Worm (Caenorhabditis elegans) whole organism, L2 larva: Measurements from ENCODE around the gene D1046.18.

Experiments used
- C34F6.9 ChIP-seq: fragments of 150-350 bp; optimal IDR thresholded peaks from 2 replicates; lab custom pipeline; 2014; ENCODE audit warnings: missing biosample characterization, missing genetic modification characterization
- F13H6.1 ChIP-seq: sonication (generic microtip); optimal IDR thresholded peaks from 2 replicates; lab custom pipeline; 2016; ENCODE audit warnings: missing genetic modification characterization, missing compliant biosample characterization
- R02D3.7 ChIP-seq: fragments of 150-350 bp; optimal IDR thresholded peaks from 2 replicates; lab custom pipeline; 2014; ENCODE audit warnings: missing biosample characterization, missing genetic modification characterization
- Y55F3AM.14 ChIP-seq: fragments of 200-800 bp; sonication (Bioruptor generic); optimal IDR thresholded peaks from 2 replicates; lab custom pipeline; 2018; ENCODE audit warnings: mild to moderate bottlenecking, missing genetic modification characterization, missing compliant biosample characterization
- alr-1 ChIP-seq: fragments of 150-350 bp; optimal IDR thresholded peaks from 2 replicates; lab custom pipeline; 2014; ENCODE audit warnings: missing biosample characterization, missing genetic modification characterization
- ama-1 ChIP-seq: fragments of 150-350 bp; optimal IDR thresholded peaks from 2 replicates; lab custom pipeline; 2018; ENCODE audit warnings: inconsistent platforms
- blmp-1 ChIP-seq: sonication (generic microtip); optimal IDR thresholded peaks from 2 replicates; lab custom pipeline; 2017; ENCODE audit warnings: missing genetic modification characterization, mild to moderate bottlenecking, missing compliant biosample characterization, antibody characterized with exemption, moderate library complexity; ENCODE audit not compliant: insufficient read depth
- ceh-16 ChIP-seq: fragments of 150-350 bp; optimal IDR thresholded peaks from 2 replicates; lab custom pipeline; 2014; ENCODE audit warnings: missing biosample characterization, missing genetic modification characterization
- ceh-82 ChIP-seq: fragments of 150-350 bp; optimal IDR thresholded peaks from 2 replicates; lab custom pipeline; 2014; ENCODE audit warnings: missing biosample characterization, missing genetic modification characterization
- crh-2 ChIP-seq: sonication (generic microtip); optimal IDR thresholded peaks from 2 replicates; lab custom pipeline; 2017; ENCODE audit warnings: missing biosample characterization, missing genetic modification characterization
- egl-27 ChIP-seq: sonication (generic microtip); optimal IDR thresholded peaks from 3 replicates; lab custom pipeline; 2017; ENCODE audit warnings: missing biosample characterization, missing genetic modification reagents, missing genetic modification characterization
- elt-1 ChIP-seq: fragments of 150-350 bp; optimal IDR thresholded peaks from 2 replicates; lab custom pipeline; 2014; ENCODE audit warnings: missing biosample characterization, missing genetic modification characterization
- fos-1 ChIP-seq: fragments of 150-350 bp; optimal IDR thresholded peaks from 2 replicates; lab custom pipeline; 2014; ENCODE audit warnings: missing biosample characterization, missing genetic modification characterization
- gmeb-1 ChIP-seq: fragments of 150-350 bp; optimal IDR thresholded peaks from 2 replicates; lab custom pipeline; 2014; ENCODE audit warnings: missing biosample characterization, missing genetic modification characterization
- lin-11 ChIP-seq: fragments of 150-350 bp; sonication (generic microtip); optimal IDR thresholded peaks from 2 replicates; lab custom pipeline; 2014; ENCODE audit warnings: missing biosample characterization, missing genetic modification characterization, inconsistent platforms, mixed read lengths
- lin-13 ChIP-seq: fragments of 150-350 bp; optimal IDR thresholded peaks from 2 replicates; lab custom pipeline; 2014; ENCODE audit warnings: missing biosample characterization, missing genetic modification reagents, missing genetic modification characterization
- lin-39 ChIP-seq: fragments of 150-350 bp; optimal IDR thresholded peaks from 2 replicates; lab custom pipeline; 2014; ENCODE audit warnings: missing biosample characterization, missing genetic modification reagents, missing genetic modification characterization
- lsy-2 ChIP-seq, 2 experiments: fragments of 150-350 bp in 1 of 2; sonication (generic microtip) in 1 of 2; optimal IDR thresholded peaks; 2 replicates each; lab custom pipeline; 2014 to 2017; ENCODE audit warnings: missing biosample characterization in 2 of 2, missing genetic modification characterization in 2 of 2
- mab-5 ChIP-seq: fragments of 150-350 bp; optimal IDR thresholded peaks from 2 replicates; lab custom pipeline; 2014; ENCODE audit warnings: missing biosample characterization, missing genetic modification characterization
- mbf-1 ChIP-seq: sonication (generic microtip); optimal IDR thresholded peaks from 2 replicates; lab custom pipeline; 2017; ENCODE audit warnings: missing biosample characterization, missing genetic modification characterization
- mdl-1 ChIP-seq, 2 experiments: fragments of 150-350 bp in 1 of 2; sonication (generic microtip) in 1 of 2; optimal IDR thresholded peaks; 2 replicates each; lab custom pipeline; 2017; ENCODE audit warnings: missing biosample characterization in 2 of 2, missing genetic modification characterization in 2 of 2
- nhr-10 ChIP-seq: sonication (generic microtip); optimal IDR thresholded peaks from 2 replicates; lab custom pipeline; 2017; ENCODE audit warnings: missing biosample characterization, missing genetic modification characterization
- nhr-11 ChIP-seq: fragments of 150-350 bp; optimal IDR thresholded peaks from 2 replicates; lab custom pipeline; 2014; ENCODE audit warnings: missing biosample characterization, missing genetic modification characterization
- nhr-12 ChIP-seq: fragments of 150-350 bp; optimal IDR thresholded peaks from 2 replicates; lab custom pipeline; 2014; ENCODE audit warnings: missing biosample characterization, missing genetic modification characterization
- nhr-129 ChIP-seq: fragments of 150-350 bp; optimal IDR thresholded peaks from 2 replicates; lab custom pipeline; 2014; ENCODE audit warnings: missing biosample characterization, missing genetic modification characterization
- nhr-21 ChIP-seq: fragments of 150-350 bp; optimal IDR thresholded peaks from 2 replicates; lab custom pipeline; 2014; ENCODE audit warnings: missing biosample characterization, missing genetic modification characterization
- nhr-23 ChIP-seq: fragments of 150-350 bp; optimal IDR thresholded peaks from 2 replicates; lab custom pipeline; 2014; ENCODE audit warnings: missing biosample characterization, missing genetic modification reagents, missing genetic modification characterization
- nhr-6 ChIP-seq: fragments of 150-350 bp; optimal IDR thresholded peaks from 2 replicates; lab custom pipeline; 2014; ENCODE audit warnings: missing biosample characterization, missing genetic modification characterization
- peb-1 ChIP-seq: fragments of 150-350 bp; optimal IDR thresholded peaks from 2 replicates; lab custom pipeline; 2014; ENCODE audit warnings: missing biosample characterization, missing genetic modification characterization
- sem-4 ChIP-seq: fragments of 150-350 bp; optimal IDR thresholded peaks from 2 replicates; lab custom pipeline; 2014; ENCODE audit warnings: missing biosample characterization, missing genetic modification reagents, missing genetic modification characterization
- sma-3 ChIP-seq: sonication (generic microtip); optimal IDR thresholded peaks from 2 replicates; lab custom pipeline; 2016; ENCODE audit warnings: missing genetic modification reagents, missing genetic modification characterization, missing compliant biosample characterization
- sma-9 ChIP-seq, 2 experiments: fragments of 150-350 bp in 1 of 2; sonication (generic microtip) in 1 of 2; optimal IDR thresholded peaks; 2 replicates each; lab custom pipeline; 2014 to 2016; ENCODE audit warnings: missing genetic modification characterization in 2 of 2, mild to moderate bottlenecking in 1 of 2, missing biosample characterization in 1 of 2, missing compliant biosample characterization in 1 of 2, missing genetic modification reagents in 1 of 2, moderate library complexity in 1 of 2
- snpc-4 ChIP-seq: fragments of 150-350 bp; optimal IDR thresholded peaks from 2 replicates; lab custom pipeline; 2014; ENCODE audit warnings: missing biosample characterization, missing genetic modification characterization
- unc-39 ChIP-seq: fragments of 150-350 bp; optimal IDR thresholded peaks from 2 replicates; lab custom pipeline; 2014; ENCODE audit warnings: missing biosample characterization, missing genetic modification characterization
- unc-55 ChIP-seq: fragments of 150-350 bp; sonication (generic microtip); optimal IDR thresholded peaks from 3 replicates; lab custom pipeline; 2014; ENCODE audit warnings: missing biosample characterization, missing genetic modification reagents, missing genetic modification characterization
- unc-62 ChIP-seq: fragments of 150-350 bp; optimal IDR thresholded peaks from 2 replicates; lab custom pipeline; 2014; ENCODE audit warnings: missing biosample characterization, missing genetic modification reagents, missing genetic modification characterization
- zag-1 ChIP-seq: fragments of 150-350 bp; optimal IDR thresholded peaks from 2 replicates; lab custom pipeline; 2014; ENCODE audit warnings: missing biosample characterization, missing genetic modification characterization
- ztf-1 ChIP-seq: fragments of 200-800 bp; sonication (Bioruptor generic); conservative IDR thresholded peaks from 2 replicates; pipeline ENCODE4 v1.3.6; 2022; ENCODE audit warnings: missing genetic modification characterization, missing compliant biosample characterization
- ztf-11 ChIP-seq: sonication (generic microtip); optimal IDR thresholded peaks from 2 replicates; lab custom pipeline; 2017; ENCODE audit warnings: missing biosample characterization, missing genetic modification characterization
- ztf-4 ChIP-seq: fragments of 150-350 bp; optimal IDR thresholded peaks from 2 replicates; lab custom pipeline; 2014; ENCODE audit warnings: missing biosample characterization, missing genetic modification characterization

Gene D1046.18

DNA sequence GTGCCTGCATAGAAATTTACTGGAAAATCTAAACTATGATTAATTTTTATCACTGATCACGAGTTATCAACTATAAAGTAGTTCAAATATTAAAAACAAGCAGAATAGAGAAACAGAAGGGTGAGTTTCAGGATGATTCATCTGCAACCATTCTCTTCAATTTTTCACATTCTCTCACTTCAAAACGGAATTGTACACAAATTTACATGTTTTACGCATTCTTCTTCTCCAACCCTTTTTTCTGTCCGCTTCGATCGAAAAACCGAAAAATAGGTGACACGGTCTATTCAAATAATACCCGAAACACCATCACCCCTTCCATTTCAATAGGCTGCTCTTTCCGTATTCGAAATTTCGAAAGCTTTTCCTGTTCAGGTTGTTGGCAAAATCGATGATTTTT is 3.5 kb downstream of the D1046.18 start, which contains the start of gene D1046.4:
Gene D1046.4, plus strand, starts transcription at position 301 of the 400 bp plus-strand sequence.
- TF ChIP-seq nhr-11 (tag; lab: Kevin White, UChicago) (no peak), ztf-4 (tag; lab: Kevin White, UChicago) (no peak), ama-1 (no peak), ztf-1 (GFP tag; lab: Robert Waterston, UW) (no peak), snpc-4 (tag; lab: Kevin White, UChicago) (no peak), peb-1 (tag; lab: Kevin White, UChicago) (no peak), nhr-23 (tag; lab: Kevin White, UChicago) (no peak), lin-13 (no peak)
- TF ChIP-seq, all 48 proteins: peak for 0

DNA sequence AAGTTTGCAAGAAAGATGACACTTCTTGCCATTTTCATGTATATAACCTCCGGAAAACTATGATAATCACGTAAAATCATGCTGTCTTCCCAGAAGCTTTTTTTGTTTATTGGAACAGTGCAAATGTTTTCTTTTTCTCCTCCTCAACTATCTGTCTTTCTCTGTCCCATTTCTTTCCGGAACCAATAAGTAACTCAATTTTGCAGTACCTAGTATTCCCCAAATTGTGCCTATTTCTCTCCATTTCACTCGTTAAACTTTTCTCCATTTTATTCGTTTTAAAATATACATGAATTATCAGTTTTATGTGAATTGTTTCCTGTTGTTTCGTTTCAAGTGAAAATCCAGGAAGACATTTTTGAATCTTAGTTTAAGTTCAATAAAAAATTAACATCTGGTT is 13.4 kb downstream of the D1046.18 start:
- TF ChIP-seq lsy-2 (tag; optimal IDR thresholded peaks at IDR 0.05; lab: Kevin White, UChicago): no peak
- TF ChIP-seq egl-27 (tag; lab: Kevin White, UChicago): no peak
- TF ChIP-seq unc-39 (tag; lab: Kevin White, UChicago): no peak
- no peak for TF ChIP-seq nhr-129 (tag; lab: Kevin White, UChicago)
- no peak for TF ChIP-seq sma-3 (GFP tag; lab: Kevin White, UChicago)
- no peak for TF ChIP-seq sem-4 (tag; lab: Kevin White, UChicago)
- TF ChIP-seq ceh-82: no peak
- no peak for TF ChIP-seq Y55F3AM.14 (GFP tag; lab: Kevin White, UChicago)

DNA sequence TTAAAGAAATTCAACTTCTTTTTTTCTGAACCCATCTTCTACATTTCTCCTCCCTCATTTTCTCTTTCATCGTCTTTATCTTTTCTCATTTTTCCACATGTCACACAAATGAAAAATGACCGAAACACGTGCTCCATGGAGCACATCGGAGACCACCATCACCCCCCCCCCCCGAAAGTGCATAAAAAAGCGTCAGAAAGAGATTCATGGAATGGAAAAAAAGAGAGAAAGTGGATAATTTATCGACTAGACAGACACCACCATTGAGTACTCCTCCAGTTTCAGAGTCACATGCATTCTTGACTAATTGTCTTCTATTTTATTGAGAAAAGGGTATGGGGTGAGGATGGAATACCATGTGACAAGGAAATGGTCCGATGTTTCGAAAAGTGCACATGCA is 17.1 kb downstream of the D1046.18 start:
- no peak for TF ChIP-seq ztf-1 (GFP tag; lab: Robert Waterston, UW)
- TF ChIP-seq sem-4 (tag; lab: Kevin White, UChicago): peak; percentile 78
- peak; percentile 62 for TF ChIP-seq nhr-129 (tag; lab: Kevin White, UChicago)
- TF ChIP-seq ztf-4 (tag; lab: Kevin White, UChicago): no peak
- TF ChIP-seq R02D3.7: no peak
- TF ChIP-seq C34F6.9 (tag; lab: Kevin White, UChicago): peak; percentile 76
- no peak for TF ChIP-seq unc-55 (GFP tag; lab: Kevin White, UChicago)
- TF ChIP-seq zag-1 (tag; lab: Kevin White, UChicago): peak; percentile 13
- TF ChIP-seq nhr-23 (tag; lab: Kevin White, UChicago): no peak
- TF ChIP-seq mdl-1 (tag; optimal IDR thresholded peaks at IDR 0.05; lab: Kevin White, UChicago): peak; percentile 18 to 71
- TF ChIP-seq snpc-4 (tag; lab: Kevin White, UChicago): no peak
- TF ChIP-seq lin-13: no peak
- TF ChIP-seq F13H6.1 (tag; lab: Kevin White, UChicago): peak; percentile 65
- TF ChIP-seq sma-9 (GFP tag; optimal IDR thresholded peaks at IDR 0.05; lab: Kevin White, UChicago): peak; percentile 49
- TF ChIP-seq sma-9 (tag; optimal IDR thresholded peaks at IDR 0.05; lab: Kevin White, UChicago): no peak
- TF ChIP-seq crh-2 (tag; lab: Kevin White, UChicago): peak; percentile 67
- TF ChIP-seq mab-5 (tag; lab: Kevin White, UChicago): peak; percentile 85
- peak in 1 of 2 experiments; percentile 68 for TF ChIP-seq lsy-2 (tag; optimal IDR thresholded peaks at IDR 0.05; lab: Kevin White, UChicago)
- no peak for TF ChIP-seq ztf-11 (tag; lab: Kevin White, UChicago)

- TF ChIP-seq gmeb-1 (tag; lab: Kevin White, UChicago) (peak; percentile 84), Y55F3AM.14 (GFP tag; lab: Kevin White, UChicago) (no peak), egl-27 (tag; lab: Kevin White, UChicago) (no peak), R02D3.7 (no peak), ceh-16 (tag; lab: Kevin White, UChicago) (no peak), ztf-1 (GFP tag; lab: Robert Waterston, UW) (no peak), sem-4 (tag; lab: Kevin White, UChicago) (no peak), lsy-2 (tag; optimal IDR thresholded peaks at IDR 0.05; lab: Kevin White, UChicago) (peak in 1 of 2 experiments; percentile 75), ztf-4 (tag; lab: Kevin White, UChicago) (peak; percentile 68), ceh-82 (no peak), blmp-1 (peak; percentile 95), nhr-12 (tag; lab: Kevin White, UChicago) (no peak), elt-1 (tag; lab: Kevin White, UChicago) (no peak), unc-39 (tag; lab: Kevin White, UChicago) (no peak), fos-1 (tag; lab: Kevin White, UChicago) (peak; percentile 99), nhr-10 (tag; lab: Kevin White, UChicago) (no peak), lin-13 (no peak), alr-1 (no peak), nhr-23 (tag; lab: Kevin White, UChicago) (no peak), unc-62 (GFP tag; lab: Kevin White, UChicago) (no peak), mdl-1 (tag; optimal IDR thresholded peaks at IDR 0.05; lab: Kevin White, UChicago) (peak; percentile 57 to 89), nhr-11 (tag; lab: Kevin White, UChicago) (no peak), C34F6.9 (tag; lab: Kevin White, UChicago) (peak; percentile 85), lin-11 (tag; lab: Kevin White, UChicago) (no peak), lin-39 (tag; lab: Kevin White, UChicago) (no peak), F13H6.1 (tag; lab: Kevin White, UChicago) (peak; percentile 82), ama-1 (peak; percentile 35), mbf-1 (tag; lab: Kevin White, UChicago) (no peak), crh-2 (tag; lab: Kevin White, UChicago) (peak; percentile 92), nhr-6 (tag; lab: Kevin White, UChicago) (peak; percentile 86), sma-3 (GFP tag; lab: Kevin White, UChicago) (peak; percentile 74), nhr-21 (tag; lab: Kevin White, UChicago) (peak; percentile 65), snpc-4 (tag; lab: Kevin White, UChicago) (no peak)
Observed at ce11 chrIV:8949078-8950039, 19.3 kb downstream of the D1046.18 start.
